Fruit fly (Drosophila melanogaster) whole organism, embryonic: ENCODE data around the gene CG5608.

Experiments
- Abd-B ChIP-seq: fragments of 200-800 bp; sonication (Bioruptor generic); optimal IDR thresholded peaks from 2 replicates; lab custom pipeline; 2018; ENCODE audit warnings: missing biosample characterization, mild to moderate bottlenecking, missing genetic modification characterization, moderate library complexity
- Bgb ChIP-seq: fragments of 200-800 bp; sonication (Bioruptor generic); IDR thresholded peaks from 2 replicates; pipeline ENCODE4 v1.3.6; 2022; ENCODE audit warnings: missing biosample characterization, missing genetic modification characterization; ENCODE audit not compliant: partially characterized antibody
- CG10147 ChIP-seq: fragments of 200-800 bp; sonication (Bioruptor generic); optimal IDR thresholded peaks from 2 replicates; lab custom pipeline; 2019; ENCODE audit warnings: missing biosample characterization, mild to moderate bottlenecking, missing genetic modification characterization, moderate library complexity
- CG10274 ChIP-seq: fragments of 200-800 bp; sonication (Bioruptor generic); optimal IDR thresholded peaks from 3 replicates; lab custom pipeline; 2017; ENCODE audit warnings: missing biosample characterization, mild to moderate bottlenecking, missing genetic modification characterization
- CG10959 ChIP-seq: fragments of 200-800 bp; sonication (Bioruptor generic); IDR thresholded peaks from 2 replicates; pipeline ENCODE4 v1.3.6; 2022; ENCODE audit warnings: missing biosample characterization, missing genetic modification characterization
- CG11696 ChIP-seq: fragments of 200-800 bp; sonication (Bioruptor generic); IDR thresholded peaks from 2 replicates; pipeline ENCODE4 v1.3.6; 2022; ENCODE audit warnings: missing biosample characterization, missing genetic modification characterization
- CG12659 ChIP-seq: fragments of 200-800 bp; sonication (Bioruptor generic); optimal IDR thresholded peaks from 3 replicates; lab custom pipeline; 2017; ENCODE audit warnings: mild to moderate bottlenecking, missing biosample characterization, missing genetic modification reagents, missing genetic modification characterization
- CG13424 ChIP-seq: fragments of 200-800 bp; sonication (Bioruptor generic); optimal IDR thresholded peaks from 2 replicates; lab custom pipeline; 2019; ENCODE audit warnings: missing biosample characterization, mild to moderate bottlenecking, missing genetic modification characterization, moderate library complexity
- CG15479 ChIP-seq: fragments of 200-800 bp; sonication (Bioruptor generic); optimal IDR thresholded peaks from 3 replicates; lab custom pipeline; 2019; ENCODE audit warnings: missing biosample characterization, mild to moderate bottlenecking, missing genetic modification characterization, moderate library complexity
- CG1603 ChIP-seq: fragments of 200-800 bp; sonication (Bioruptor generic); optimal IDR thresholded peaks from 2 replicates; lab custom pipeline; 2019; ENCODE audit warnings: missing biosample characterization, mild to moderate bottlenecking, missing genetic modification characterization, moderate library complexity
- CG16813 ChIP-seq: fragments of 200-800 bp; sonication (Bioruptor generic); IDR thresholded peaks from 3 replicates; pipeline ENCODE4 v1.3.6; 2022; ENCODE audit warnings: missing biosample characterization, missing genetic modification characterization; ENCODE audit not compliant: partially characterized antibody
- CG1832 ChIP-seq: fragments of 200-800 bp; sonication (Bioruptor generic); optimal IDR thresholded peaks from 2 replicates; lab custom pipeline; 2017; ENCODE audit warnings: missing biosample characterization, mild to moderate bottlenecking, missing genetic modification characterization, inconsistent platforms
- CG43689 ChIP-seq: fragments of 200-800 bp; sonication (Bioruptor generic); IDR thresholded peaks from 2 replicates; pipeline ENCODE4 v1.3.6; 2022; ENCODE audit warnings: missing biosample characterization, missing genetic modification characterization
- CG4707 ChIP-seq: fragments of 200-800 bp; sonication (Bioruptor generic); optimal IDR thresholded peaks from 2 replicates; lab custom pipeline; 2018; ENCODE audit warnings: missing biosample characterization, mild to moderate bottlenecking, missing genetic modification characterization, moderate library complexity
- CG5953 ChIP-seq: fragments of 200-800 bp; sonication (Bioruptor generic); IDR thresholded peaks from 2 replicates; pipeline ENCODE4 v1.3.6; 2022; ENCODE audit warnings: missing biosample characterization, missing genetic modification characterization
- CG6254 ChIP-seq: fragments of 200-800 bp; sonication (Bioruptor generic); optimal IDR thresholded peaks from 3 replicates; lab custom pipeline; 2017; ENCODE audit warnings: mild to moderate bottlenecking, missing biosample characterization, missing genetic modification reagents, missing genetic modification characterization
- CG7745 ChIP-seq: fragments of 200-800 bp; sonication (Bioruptor generic); optimal IDR thresholded peaks from 2 replicates; lab custom pipeline; 2018; ENCODE audit warnings: missing biosample characterization, mild to moderate bottlenecking, missing genetic modification characterization, moderate library complexity
- CG9609 ChIP-seq: fragments of 200-800 bp; sonication (Bioruptor generic); optimal IDR thresholded peaks from 3 replicates; lab custom pipeline; 2016; ENCODE audit warnings: missing biosample characterization, missing genetic modification characterization
- CG9727 ChIP-seq: fragments of 200-800 bp; sonication (Bioruptor generic); optimal IDR thresholded peaks from 3 replicates; lab custom pipeline; 2017; ENCODE audit warnings: missing biosample characterization, mild to moderate bottlenecking, missing genetic modification characterization
- CG9817 ChIP-seq: fragments of 200-800 bp; sonication (Bioruptor generic); optimal IDR thresholded peaks from 2 replicates; lab custom pipeline; 2018; ENCODE audit warnings: missing biosample characterization, mild to moderate bottlenecking, missing genetic modification characterization, moderate library complexity
- CoRest ChIP-seq: fragments of 200-800 bp; sonication (Bioruptor generic); optimal IDR thresholded peaks from 3 replicates; lab custom pipeline; 2018; ENCODE audit warnings: missing biosample characterization, mild to moderate bottlenecking, missing genetic modification characterization, moderate library complexity
- CrebB ChIP-seq: fragments of 200-800 bp; sonication (Bioruptor generic); optimal IDR thresholded peaks from 3 replicates; lab custom pipeline; 2018; ENCODE audit warnings: missing biosample characterization, mild to moderate bottlenecking, missing genetic modification characterization
- Dp ChIP-seq: fragments of 200-800 bp; sonication (Bioruptor generic); optimal IDR thresholded peaks from 2 replicates; lab custom pipeline; 2018; ENCODE audit warnings: missing biosample characterization, mild to moderate bottlenecking, missing genetic modification characterization, moderate library complexity
- E2f2 ChIP-seq: fragments of 200-800 bp; sonication (Bioruptor generic); IDR thresholded peaks from 2 replicates; pipeline ENCODE4 v1.3.6; 2022; ENCODE audit warnings: missing biosample characterization, missing genetic modification characterization
- ERR ChIP-seq: fragments of 200-800 bp; sonication (Bioruptor generic); optimal IDR thresholded peaks from 2 replicates; lab custom pipeline; 2016; ENCODE audit warnings: missing biosample characterization, missing genetic modification characterization
- Med ChIP-seq: fragments of 200-800 bp; sonication (Bioruptor generic); peaks from one replicate; lab custom pipeline; 2016; ENCODE audit warnings: missing biosample characterization, missing genetic modification characterization, mild to moderate bottlenecking, inconsistent platforms, moderate library complexity
- NC2β ChIP-seq: fragments of 200-800 bp; sonication (Bioruptor generic); optimal IDR thresholded peaks from 2 replicates; lab custom pipeline; 2016; ENCODE audit warnings: missing biosample characterization, missing genetic modification characterization
- Sry-β ChIP-seq: fragments of 200-800 bp; sonication (Bioruptor generic); optimal IDR thresholded peaks from 2 replicates; lab custom pipeline; 2018; ENCODE audit warnings: missing biosample characterization, mild to moderate bottlenecking, missing genetic modification characterization, moderate library complexity
- Usf ChIP-seq: fragments of 200-800 bp; sonication (Bioruptor generic); optimal IDR thresholded peaks from 2 replicates; lab custom pipeline; 2017; ENCODE audit warnings: missing genotype, missing biosample characterization, missing genetic modification characterization
- ara ChIP-seq: fragments of 200-800 bp; sonication (Bioruptor generic); IDR thresholded peaks from 2 replicates; pipeline ENCODE4 v1.3.6; 2022; ENCODE audit warnings: missing biosample characterization, missing genetic modification characterization
- br ChIP-seq: fragments of >200 bp; optimal IDR thresholded peaks from 2 replicates; lab custom pipeline; 2017
- chn ChIP-seq: fragments of 200-800 bp; sonication (Bioruptor generic); optimal IDR thresholded peaks from 2 replicates; lab custom pipeline; 2016; ENCODE audit warnings: missing biosample characterization, missing genetic modification characterization
- dimm ChIP-seq: fragments of 200-800 bp; sonication (Bioruptor generic); IDR thresholded peaks from 2 replicates; pipeline ENCODE4 v1.3.6; 2022; ENCODE audit warnings: missing biosample characterization, missing genetic modification characterization
- disco-r ChIP-seq: fragments of 200-800 bp; sonication (Bioruptor generic); optimal IDR thresholded peaks from 2 replicates; lab custom pipeline; 2016; ENCODE audit warnings: missing biosample characterization, missing genetic modification characterization
- en ChIP-seq: fragments of 200-800 bp; sonication (Bioruptor generic); optimal IDR thresholded peaks from 2 replicates; lab custom pipeline; 2016; ENCODE audit warnings: missing biosample characterization, missing genetic modification characterization
- fu2 ChIP-seq: fragments of 200-800 bp; sonication (Bioruptor generic); optimal IDR thresholded peaks from 2 replicates; lab custom pipeline; 2016; ENCODE audit warnings: missing biosample characterization, missing genetic modification characterization
- gcm ChIP-seq: fragments of 200-800 bp; sonication (Bioruptor generic); optimal IDR thresholded peaks from 2 replicates; lab custom pipeline; 2019; ENCODE audit warnings: missing biosample characterization, mild to moderate bottlenecking, missing genetic modification characterization, moderate library complexity
- gem ChIP-seq: fragments of 200-800 bp; sonication (Bioruptor generic); optimal IDR thresholded peaks from 2 replicates; lab custom pipeline; 2019; ENCODE audit warnings: missing biosample characterization, mild to moderate bottlenecking, missing genetic modification characterization, moderate library complexity
- her ChIP-seq: fragments of 200-800 bp; sonication (Bioruptor generic); optimal IDR thresholded peaks from 2 replicates; lab custom pipeline; 2016; ENCODE audit warnings: missing biosample characterization, missing genetic modification characterization
- inv ChIP-seq: fragments of 200-800 bp; sonication (Bioruptor generic); IDR thresholded peaks from 2 replicates; pipeline ENCODE4 v1.3.6; 2022; ENCODE audit warnings: missing biosample characterization, missing genetic modification characterization; ENCODE audit not compliant: partially characterized antibody
- mam ChIP-seq: fragments of 200-800 bp; sonication (Bioruptor generic); optimal IDR thresholded peaks from 3 replicates; lab custom pipeline; 2016; ENCODE audit warnings: missing biosample characterization, missing genetic modification characterization
- mld ChIP-seq: fragments of 200-800 bp; sonication (Bioruptor generic); IDR thresholded peaks from 3 replicates; pipeline ENCODE4 v1.3.6; 2022; ENCODE audit warnings: missing biosample characterization, missing genetic modification characterization; ENCODE audit not compliant: partially characterized antibody
- row ChIP-seq: fragments of 200-800 bp; sonication (Bioruptor generic); IDR thresholded peaks from 3 replicates; pipeline ENCODE4 v1.3.6; 2022; ENCODE audit warnings: missing biosample characterization, missing genetic modification characterization
- sima ChIP-seq: fragments of 200-800 bp; sonication (Bioruptor generic); optimal IDR thresholded peaks from 2 replicates; lab custom pipeline; 2016; ENCODE audit warnings: missing biosample characterization, missing genetic modification characterization
- sisA ChIP-seq: fragments of 200-800 bp; sonication (Bioruptor generic); IDR thresholded peaks from 2 replicates; pipeline ENCODE4 v1.3.6; 2022; ENCODE audit warnings: missing biosample characterization, missing genetic modification characterization
- tap ChIP-seq: fragments of 200-800 bp; optimal IDR thresholded peaks from 3 replicates; lab custom pipeline; 2019; ENCODE audit warnings: missing biosample characterization, mild to moderate bottlenecking, missing genetic modification characterization, moderate library complexity
- tin ChIP-seq: fragments of 200-800 bp; sonication (Bioruptor generic); optimal IDR thresholded peaks from 3 replicates; lab custom pipeline; 2016; ENCODE audit warnings: missing biosample characterization, missing genetic modification characterization
- ttk ChIP-seq: fragments of 200-800 bp; sonication (Bioruptor generic); IDR thresholded peaks from 2 replicates; pipeline ENCODE4 v2.1.2; 2022; ENCODE audit warnings: missing biosample characterization, missing genetic modification characterization
- tup ChIP-seq: fragments of 200-800 bp; sonication (Bioruptor generic); optimal IDR thresholded peaks from 2 replicates; lab custom pipeline; 2016; ENCODE audit warnings: missing biosample characterization, mild to moderate bottlenecking, missing genetic modification characterization, moderate library complexity

The CG5608 gene

DNA sequence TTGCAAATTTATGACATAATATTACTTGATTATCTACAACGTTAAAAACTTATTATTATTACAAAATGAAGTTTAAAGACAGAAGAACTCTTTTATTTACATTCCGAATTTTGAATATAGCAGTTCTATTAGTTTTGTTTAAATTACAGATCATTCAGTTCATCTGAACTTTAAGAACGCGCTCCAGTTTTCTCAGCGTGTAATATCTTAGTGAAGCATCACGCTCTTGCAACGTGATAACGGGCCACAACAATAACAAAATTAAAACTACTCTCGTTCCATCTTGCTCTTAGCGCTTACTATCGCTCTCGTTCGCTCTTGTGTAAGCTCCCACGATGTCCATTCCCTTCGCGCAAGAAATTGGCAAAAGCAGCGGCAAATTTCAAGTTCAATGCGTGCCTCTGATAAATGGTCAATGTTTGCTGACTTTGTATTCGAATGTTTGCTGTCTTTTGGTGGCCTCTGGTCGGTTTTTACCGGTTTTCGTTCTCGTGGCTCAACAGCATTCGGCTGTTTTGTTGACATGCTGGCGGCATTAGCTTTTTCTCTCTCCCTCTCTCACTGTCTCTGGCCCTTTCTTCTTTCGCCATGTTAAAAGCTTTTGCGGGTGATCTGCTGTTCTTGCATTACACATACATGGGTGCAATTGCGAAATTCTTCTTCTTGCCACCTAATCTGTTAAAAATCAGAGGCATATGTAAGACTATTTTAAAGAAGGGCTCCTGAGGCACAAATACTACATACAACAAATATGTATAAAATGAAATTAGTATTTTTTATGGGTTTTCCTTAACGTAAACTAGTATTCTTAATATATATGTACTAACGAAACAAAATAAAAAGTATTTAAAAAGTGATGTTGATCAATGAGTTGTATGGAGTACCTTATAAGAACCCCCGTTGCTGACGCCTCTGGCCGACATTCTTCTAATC lies 22.2 kb downstream of the CG5608 start:
- TF ChIP-seq CG12659 (GFP tag; lab: Kevin White, UChicago), result peak; percentile 43
- no peak for TF ChIP-seq mld
- TF ChIP-seq CG11696 (GFP tag; lab: Robert Waterston, UW), result no peak
- no peak for TF ChIP-seq fu2
- no peak for TF ChIP-seq gcm (GFP tag; lab: Kevin White, UChicago)
- TF ChIP-seq tin, result no peak
- no peak for TF ChIP-seq CG10959 (GFP tag; lab: Robert Waterston, UW)
- TF ChIP-seq CG15479, result no peak
- TF ChIP-seq gem, result peak; percentile 54
- TF ChIP-seq CG10274 (GFP tag; lab: Kevin White, UChicago), result no peak
- no peak for TF ChIP-seq sisA (GFP tag; lab: Robert Waterston, UW)
- no peak for TF ChIP-seq her (GFP tag; lab: Kevin White, UChicago)
- peak; percentile 8; the same call in 1 of the 2 replicates for TF ChIP-seq E2f2 (GFP tag; lab: Robert Waterston, UW)
- peak; percentile 44 for TF ChIP-seq CG9727 (GFP tag; lab: Kevin White, UChicago)
- TF ChIP-seq sima, result no peak
- TF ChIP-seq chn (GFP tag; lab: Kevin White, UChicago), result no peak
- peak; percentile 17 for TF ChIP-seq mam (GFP tag; lab: Kevin White, UChicago)
- peak; percentile 83 for TF ChIP-seq Med (GFP tag; lab: Kevin White, UChicago)
- no peak for TF ChIP-seq ttk
- no peak for TF ChIP-seq CG4707 (GFP tag; lab: Kevin White, UChicago)
- TF ChIP-seq CG16813, result no peak
- TF ChIP-seq CrebB (tag; lab: Kevin White, UChicago), result no peak
- TF ChIP-seq NC2β (GFP tag; lab: Kevin White, UChicago), result no peak
- no peak for TF ChIP-seq br
- TF ChIP-seq CG6254, result no peak
- peak; percentile 24 for TF ChIP-seq CG1832 (GFP tag; lab: Kevin White, UChicago)
- TF ChIP-seq Dp, result no peak
- TF ChIP-seq CG10147 (GFP tag; lab: Kevin White, UChicago), result no peak
- TF ChIP-seq tap (tag; lab: Kevin White, UChicago), result peak; percentile 12
- TF ChIP-seq CG9609, result no peak
- peak; percentile 58 for TF ChIP-seq CoRest (tag; lab: Kevin White, UChicago)
- peak; percentile 53 for TF ChIP-seq CG13424 (tag; lab: Kevin White, UChicago)
- TF ChIP-seq inv (GFP tag; lab: Robert Waterston, UW), result no peak
- no peak for TF ChIP-seq ara (GFP tag; lab: Robert Waterston, UW)
- TF ChIP-seq CG7745, result no peak
- TF ChIP-seq Sry-β (GFP tag; lab: Kevin White, UChicago), result no peak
- peak; percentile 33 for TF ChIP-seq Usf (GFP tag; lab: Kevin White, UChicago)
- no peak for TF ChIP-seq CG1603
- TF ChIP-seq tup (GFP tag; lab: Kevin White, UChicago), result no peak
- TF ChIP-seq row (GFP tag; lab: Robert Waterston, UW), result peak; percentile 75
- TF ChIP-seq dimm, result no peak
- no peak for TF ChIP-seq ERR (GFP tag; lab: Kevin White, UChicago)
- no peak for TF ChIP-seq en (GFP tag; lab: Kevin White, UChicago)
- peak; percentile 49 for TF ChIP-seq CG9817 (tag; lab: Kevin White, UChicago)
- TF ChIP-seq disco-r (GFP tag; lab: Kevin White, UChicago), result no peak
- TF ChIP-seq CG43689, result no peak
- TF ChIP-seq Bgb, result no peak
- no peak for TF ChIP-seq CG5953 (GFP tag; lab: Robert Waterston, UW)
- TF ChIP-seq Abd-B, result no peak
